Worm (Caenorhabditis elegans) whole organism, L4 larva: Measurements from ENCODE around the gene egl-43.
A peak's percentile ranks its signal among the peaks of the same experiment; 100 is the strongest.

Experiments used
- F10B5.3 ChIP-seq: sonication (generic microtip); optimal IDR thresholded peaks from 2 replicates; lab custom pipeline; 2016; ENCODE audit warnings: mild to moderate bottlenecking, missing genetic modification characterization, missing compliant biosample characterization
- F26F4.8 ChIP-seq: fragments of 200-800 bp; sonication (Bioruptor generic); conservative IDR thresholded peaks from 2 replicates; pipeline ENCODE4 v1.3.6; 2022; ENCODE audit warnings: missing genetic modification characterization, missing compliant biosample characterization
- F44E2.7 ChIP-seq: fragments of 200-800 bp; sonication (Bioruptor generic); IDR thresholded peaks from 2 replicates; pipeline ENCODE4 v2.1.2; 2022; ENCODE audit warnings: missing genetic modification characterization, missing compliant biosample characterization
- F49E8.2 ChIP-seq: sonication (generic microtip); optimal IDR thresholded peaks from 2 replicates; lab custom pipeline; 2016; ENCODE audit warnings: missing compliant biosample characterization, mild to moderate bottlenecking, missing genetic modification characterization, borderline replicate concordance
- arid-1 ChIP-seq: fragments of 200-800 bp; sonication (Bioruptor generic); conservative IDR thresholded peaks from 2 replicates; pipeline ENCODE4 v1.3.6; 2022; ENCODE audit warnings: missing genetic modification reagents, missing genetic modification characterization, missing compliant biosample characterization
- attf-4 ChIP-seq: sonication (generic microtip); optimal IDR thresholded peaks from 3 replicates; lab custom pipeline; 2017; ENCODE audit warnings: missing biosample characterization, missing genetic modification characterization
- ceh-20 ChIP-seq: fragments of 200-800 bp; sonication (Bioruptor generic); IDR thresholded peaks from 2 replicates; pipeline ENCODE4 v1.3.6; 2022; ENCODE audit warnings: missing genetic modification reagents, missing genetic modification characterization, missing compliant biosample characterization
- ceh-62 ChIP-seq: sonication (generic microtip); optimal IDR thresholded peaks from 2 replicates; lab custom pipeline; 2017; ENCODE audit warnings: missing biosample characterization, missing genetic modification characterization
- ceh-82 ChIP-seq: sonication (generic microtip); optimal IDR thresholded peaks from 2 replicates; lab custom pipeline; 2017; ENCODE audit warnings: missing biosample characterization, missing genetic modification characterization
- daf-12 ChIP-seq: fragments of 150-350 bp; optimal IDR thresholded peaks from 2 replicates; lab custom pipeline; 2014; ENCODE audit warnings: missing biosample characterization, missing genetic modification reagents, missing genetic modification characterization
- daf-16 ChIP-seq, 3 experiments: sonication (generic microtip); optimal IDR thresholded peaks; 2 replicates each; lab custom pipeline; 2016 to 2017; ENCODE audit warnings: missing genetic modification characterization in 3 of 3, missing genetic modification reagents in 3 of 3, mild to moderate bottlenecking in 2 of 3, missing compliant biosample characterization in 2 of 3, missing biosample characterization in 1 of 3, moderate library complexity in 1 of 3
- dpl-1 ChIP-seq: fragments of 150-350 bp; optimal IDR thresholded peaks from 2 replicates; lab custom pipeline; 2014; ENCODE audit warnings: missing biosample characterization, missing genetic modification reagents, missing genetic modification characterization
- duxl-1 ChIP-seq: sonication (generic microtip); optimal IDR thresholded peaks from 2 replicates; lab custom pipeline; 2016; ENCODE audit warnings: mild to moderate bottlenecking, missing genetic modification characterization, moderate library complexity, missing compliant biosample characterization; ENCODE audit not compliant: poor library complexity
- fkh-10 ChIP-seq: fragments of 150-350 bp; optimal IDR thresholded peaks from 2 replicates; lab custom pipeline; 2014; ENCODE audit warnings: missing biosample characterization, missing genetic modification reagents, missing genetic modification characterization
- hlh-11 ChIP-seq: fragments of 200-800 bp; sonication (Bioruptor generic); optimal IDR thresholded peaks from 2 replicates; lab custom pipeline; 2018; ENCODE audit warnings: mild to moderate bottlenecking, missing genetic modification characterization, missing compliant biosample characterization
- hlh-30 ChIP-seq: sonication (generic microtip); optimal IDR thresholded peaks from 2 replicates; lab custom pipeline; 2017; ENCODE audit warnings: antibody characterized with exemption, mild to moderate bottlenecking, missing genetic modification characterization, missing compliant biosample characterization; ENCODE audit not compliant: insufficient read depth
- hmg-1.1 ChIP-seq: fragments of 200-800 bp; sonication (Bioruptor generic); IDR thresholded peaks from 2 replicates; pipeline ENCODE4 v1.3.6; 2022; ENCODE audit warnings: missing genetic modification reagents, missing genetic modification characterization, missing compliant biosample characterization
- jun-1 ChIP-seq: fragments of 150-350 bp; optimal IDR thresholded peaks from 2 replicates; lab custom pipeline; 2014; ENCODE audit warnings: missing biosample characterization, missing genetic modification reagents, missing genetic modification characterization
- lin-13 ChIP-seq: fragments of 150-350 bp; optimal IDR thresholded peaks from 2 replicates; lab custom pipeline; 2014; ENCODE audit warnings: missing biosample characterization, missing genetic modification reagents, missing genetic modification characterization
- lin-15B ChIP-seq: fragments of 150-350 bp; sonication (generic microtip); optimal IDR thresholded peaks from 3 replicates; lab custom pipeline; 2014; ENCODE audit warnings: missing biosample characterization, missing genetic modification characterization
- lin-39 ChIP-seq: fragments of 150-350 bp; optimal IDR thresholded peaks from 2 replicates; lab custom pipeline; 2014; ENCODE audit warnings: missing biosample characterization, missing genetic modification reagents, missing genetic modification characterization
- lsy-2 ChIP-seq, 2 experiments: fragments of 150-350 bp in 1 of 2; sonication (generic microtip) in 1 of 2; optimal IDR thresholded peaks; 2 replicates each; lab custom pipeline; 2014 to 2017; ENCODE audit warnings: missing biosample characterization in 2 of 2, missing genetic modification characterization in 2 of 2
- madf-5 ChIP-seq, 2 experiments: fragments of 200-800 bp; sonication (Bioruptor generic); IDR thresholded peaks; 2 replicates each; pipeline ENCODE4 v1.3.6; 2022; ENCODE audit warnings: missing compliant biosample characterization in 2 of 2, missing genetic modification characterization in 2 of 2
- madf-9 ChIP-seq: fragments of 200-800 bp; sonication (Bioruptor generic); conservative IDR thresholded peaks from 2 replicates; pipeline ENCODE4 v1.3.6; 2022; ENCODE audit warnings: missing genetic modification reagents, missing genetic modification characterization, missing compliant biosample characterization
- mdl-1 ChIP-seq, 2 experiments: fragments of 150-350 bp in 1 of 2; sonication (generic microtip) in 1 of 2; optimal IDR thresholded peaks; 2 replicates each; lab custom pipeline; 2014 to 2017; ENCODE audit warnings: missing biosample characterization in 2 of 2, missing genetic modification characterization in 2 of 2
- mxl-2 ChIP-seq: fragments of 200-800 bp; sonication (Bioruptor generic); conservative IDR thresholded peaks from 2 replicates; pipeline ENCODE4 v1.3.6; 2022; ENCODE audit warnings: missing genetic modification reagents, missing genetic modification characterization, missing compliant biosample characterization
- mxl-3 ChIP-seq: fragments of 200-800 bp; sonication (Bioruptor generic); optimal IDR thresholded peaks from 2 replicates; lab custom pipeline; 2018; ENCODE audit warnings: mild to moderate bottlenecking, missing genetic modification characterization, missing compliant biosample characterization
- nhr-11 ChIP-seq: fragments of 150-350 bp; optimal IDR thresholded peaks from 2 replicates; lab custom pipeline; 2014; ENCODE audit warnings: missing biosample characterization, missing genetic modification characterization
- nhr-28 ChIP-seq: fragments of 150-350 bp; optimal IDR thresholded peaks from 2 replicates; lab custom pipeline; 2014; ENCODE audit warnings: missing biosample characterization, missing genetic modification characterization
- nhr-48 ChIP-seq: sonication (generic microtip); optimal IDR thresholded peaks from 2 replicates; lab custom pipeline; 2016; ENCODE audit warnings: mild to moderate bottlenecking, missing genetic modification characterization, missing compliant biosample characterization
- nhr-6 ChIP-seq: fragments of 150-350 bp; optimal IDR thresholded peaks from 2 replicates; lab custom pipeline; 2014; ENCODE audit warnings: missing biosample characterization, missing genetic modification characterization
- php-3 ChIP-seq: fragments of 200-800 bp; sonication (Bioruptor generic); IDR thresholded peaks from 2 replicates; pipeline ENCODE4 v1.3.6; 2022; ENCODE audit warnings: missing genetic modification reagents, missing genetic modification characterization, missing compliant biosample characterization
- rbr-2 ChIP-seq: sonication (generic microtip); optimal IDR thresholded peaks from 2 replicates; lab custom pipeline; 2016; ENCODE audit warnings: missing genotype, missing genetic modification characterization, missing compliant biosample characterization
- snpc-1.2 ChIP-seq: fragments of 200-800 bp; sonication (Bioruptor generic); IDR thresholded peaks from 2 replicates; pipeline ENCODE4 v1.3.6; 2022; ENCODE audit warnings: missing genetic modification reagents, missing genetic modification characterization, missing compliant biosample characterization
- spr-3 ChIP-seq: fragments of 200-800 bp; sonication (Bioruptor generic); optimal IDR thresholded peaks from 2 replicates; lab custom pipeline; 2018; ENCODE audit warnings: mild to moderate bottlenecking, missing genetic modification characterization, missing compliant biosample characterization
- unc-130 ChIP-seq: sonication (generic microtip); optimal IDR thresholded peaks from 2 replicates; lab custom pipeline; 2016; ENCODE audit warnings: missing genetic modification reagents, missing genetic modification characterization, missing compliant biosample characterization
- unc-39 ChIP-seq: sonication (generic microtip); optimal IDR thresholded peaks from 2 replicates; lab custom pipeline; 2017; ENCODE audit warnings: missing biosample characterization, missing genetic modification characterization
- unc-62 ChIP-seq, 3 experiments: fragments of 150-350 bp in 1 of 3; sonication (generic microtip); optimal IDR thresholded peaks in 2 of 3; peaks in 1 of 3; 1 replicate in 1 of 3; 2 replicates in 2 of 3; lab custom pipeline; 2014 to 2017; ENCODE audit warnings: missing biosample characterization in 3 of 3, missing genetic modification characterization in 3 of 3, missing genetic modification reagents in 3 of 3, missing genotype in 1 of 3
- zag-1 ChIP-seq: fragments of 150-350 bp; optimal IDR thresholded peaks from 2 replicates; lab custom pipeline; 2014; ENCODE audit warnings: missing biosample characterization, missing genetic modification characterization
- zfp-2 ChIP-seq: sonication (generic microtip); optimal IDR thresholded peaks from 2 replicates; lab custom pipeline; 2016; ENCODE audit warnings: mild to moderate bottlenecking, missing genetic modification characterization, missing compliant biosample characterization

The egl-43 gene

ce11 chrII:9981760-9982159 is 26.8 kb downstream of the egl-43 start, which contains the start of gene sdz-38:
Gene sdz-38 (minus strand): TSS chrII:9981860.
- TF ChIP-seq zfp-2 (no peak), madf-9 (GFP tag; lab: Robert Waterston, UW) (no peak), daf-12 (tag; lab: Kevin White, UChicago) (no peak), php-3 (GFP tag; lab: Robert Waterston, UW) (no peak), unc-39 (no peak), ceh-62 (no peak), mdl-1 (tag; optimal IDR thresholded peaks at IDR 0.05; lab: Kevin White, UChicago) (no peak), attf-4 (tag; lab: Kevin White, UChicago) (no peak), F49E8.2 (tag; lab: Kevin White, UChicago) (no peak), nhr-6 (tag; lab: Kevin White, UChicago) (no peak), lin-13 (GFP tag; lab: Kevin White, UChicago) (no peak)

ce11 chrII:9982437-9982836 is 27.5 kb downstream of the egl-43 start:
- TF ChIP-seq duxl-1 (tag; lab: Kevin White, UChicago) = no peak
- no peak for TF ChIP-seq zag-1
- no peak for TF ChIP-seq madf-5 (GFP tag; IDR thresholded peaks at IDR 0.05; lab: Robert Waterston, UW)
- no peak for TF ChIP-seq hmg-1.1
- TF ChIP-seq jun-1 = no peak
- no peak for TF ChIP-seq ceh-20 (GFP tag; lab: Robert Waterston, UW)
- TF ChIP-seq ceh-82 (tag; lab: Kevin White, UChicago) = no peak
- no peak for TF ChIP-seq unc-130
- TF ChIP-seq F10B5.3 (tag; lab: Kevin White, UChicago) = no peak
- TF ChIP-seq F44E2.7 (GFP tag; lab: Robert Waterston, UW) = no peak
- TF ChIP-seq nhr-48 (tag; lab: Kevin White, UChicago) = no peak
- TF ChIP-seq snpc-1.2 (GFP tag; lab: Robert Waterston, UW) = no peak
- TF ChIP-seq daf-12 (tag; lab: Kevin White, UChicago) = no peak
- TF ChIP-seq, all 104 proteins: peak for 0

ce11 chrII:9984866-9985336 is 29.9 kb downstream of the egl-43 start:
- TF ChIP-seq F26F4.8 (no peak), nhr-11 (tag; lab: Kevin White, UChicago) (peak; percentile 89), mxl-2 (GFP tag; lab: Robert Waterston, UW) (no peak), hlh-30 (tag; lab: Kevin White, UChicago) (peak; percentile 1), lsy-2 (tag; optimal IDR thresholded peaks at IDR 0.05; lab: Kevin White, UChicago) (peak in 1 of 2 experiments; percentile 9), lin-15B (no peak), nhr-28 (tag; lab: Kevin White, UChicago) (peak; percentile 14), daf-16 (GFP tag; optimal IDR thresholded peaks at IDR 0.05; lab: Kevin White, UChicago) (peak in 1 of 2 experiments; percentile 88), daf-16 (tag; optimal IDR thresholded peaks at IDR 0.05; lab: Kevin White, UChicago) (no peak), hlh-11 (tag; lab: Kevin White, UChicago) (peak; percentile 42), rbr-2 (peak; percentile 54), dpl-1 (GFP tag; lab: Kevin White, UChicago) (peak; percentile 9), hmg-1.1 (peak; percentile 51; the same call in 1 of the 2 replicates), lin-39 (tag; lab: Kevin White, UChicago) (peak; percentile 22), ceh-20 (GFP tag; lab: Robert Waterston, UW) (0 out of 2 replicates have a peak, but pooled peaks have one; percentile 50), spr-3 (no peak), mdl-1 (tag; optimal IDR thresholded peaks at IDR 0.05; lab: Kevin White, UChicago) (peak in 1 of 2 experiments; percentile 18), arid-1 (GFP tag; lab: Robert Waterston, UW) (no peak), mxl-3 (GFP tag; lab: Kevin White, UChicago) (peak; percentile 18), fkh-10 (GFP tag; lab: Kevin White, UChicago) (peak; percentile 9), unc-62 (GFP tag; optimal IDR thresholded peaks at IDR 0.05 in 1 of 2; lab: Kevin White, UChicago) (peak in 1 of 2 experiments; percentile 98), unc-62 (tag; optimal IDR thresholded peaks at IDR 0.05; lab: Kevin White, UChicago) (no peak)
